Worm (Caenorhabditis elegans): ENCODE measurements around the gene swan-1.

Gene swan-1

DNA sequence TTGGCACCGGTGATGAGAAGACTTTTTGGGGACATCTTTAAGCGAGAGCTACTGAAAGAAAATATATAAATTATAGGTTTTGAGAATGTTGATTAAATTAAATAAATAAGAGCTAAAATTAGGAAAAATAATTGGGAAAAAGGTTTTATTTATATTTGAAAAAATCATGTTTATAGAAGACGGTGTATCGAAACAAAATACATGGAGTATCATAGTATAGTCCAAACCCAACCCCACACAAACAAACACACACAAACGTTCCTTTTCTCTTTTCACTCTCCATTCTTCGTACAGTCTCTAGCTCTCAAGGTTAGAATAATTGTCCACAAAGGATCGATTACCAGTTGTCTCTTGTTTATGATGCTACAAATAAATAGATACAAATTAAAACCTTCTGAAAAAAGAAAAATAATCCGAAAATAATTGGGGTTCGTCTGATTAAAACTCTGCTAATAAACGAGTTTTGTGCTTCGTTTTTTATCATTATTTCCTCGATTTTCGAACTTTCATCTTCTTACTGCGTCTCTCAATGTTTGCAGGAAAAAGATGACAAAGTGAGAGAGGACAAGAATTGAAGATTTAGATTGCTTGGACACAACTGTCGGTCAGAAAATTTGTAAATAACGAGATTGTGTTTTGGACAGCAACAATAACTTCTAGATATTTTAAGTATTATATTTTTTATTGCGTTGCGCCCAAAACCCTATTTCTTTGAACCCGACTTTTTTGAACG, 50.5 kb downstream of the swan-1 start, which contains the start of gene F20G2.2:
Gene F20G2.2 (minus strand): TSS at position 51 of the 733 bp plus-strand sequence.
- no peak for TF ChIP-seq med-1 (GFP tag; optimal IDR thresholded peaks at IDR 0.05; ENCODE audit: insufficient read depth)
- no peak for TF ChIP-seq ztf-23 (GFP tag; IDR thresholded peaks at IDR 0.05)
- no peak for TF ChIP-seq klf-2 (GFP tag; conservative IDR thresholded peaks at IDR 0.05)
